Worm (Caenorhabditis elegans): Measurements from ENCODE around the gene F11C1.10.

The F11C1.10 gene

DNA sequence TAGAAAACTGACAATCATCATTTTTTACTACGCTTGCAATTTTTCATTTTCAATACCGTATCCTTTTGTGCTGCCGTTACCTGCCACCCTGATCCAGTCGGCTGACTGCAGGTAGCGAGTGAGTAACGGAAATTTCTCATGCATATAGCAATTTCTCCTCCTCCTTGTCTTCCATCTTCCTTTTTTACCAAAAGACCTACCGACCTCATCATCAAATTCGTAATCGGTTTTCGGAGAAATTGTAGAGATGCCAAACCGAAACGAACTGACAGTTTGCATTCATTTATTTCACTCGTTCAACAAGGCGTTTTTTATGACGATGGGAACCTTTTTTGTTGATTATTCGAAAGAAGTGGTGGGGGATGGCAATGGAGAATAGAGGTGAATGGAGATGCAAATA lies 39.4 kb downstream of the F11C1.10 start:
- no peak for TF ChIP-seq B0310.2 (tag; optimal IDR thresholded peaks at IDR 0.05)
- no peak for TF ChIP-seq F13C5.2 (tag; optimal IDR thresholded peaks at IDR 0.05)

DNA sequence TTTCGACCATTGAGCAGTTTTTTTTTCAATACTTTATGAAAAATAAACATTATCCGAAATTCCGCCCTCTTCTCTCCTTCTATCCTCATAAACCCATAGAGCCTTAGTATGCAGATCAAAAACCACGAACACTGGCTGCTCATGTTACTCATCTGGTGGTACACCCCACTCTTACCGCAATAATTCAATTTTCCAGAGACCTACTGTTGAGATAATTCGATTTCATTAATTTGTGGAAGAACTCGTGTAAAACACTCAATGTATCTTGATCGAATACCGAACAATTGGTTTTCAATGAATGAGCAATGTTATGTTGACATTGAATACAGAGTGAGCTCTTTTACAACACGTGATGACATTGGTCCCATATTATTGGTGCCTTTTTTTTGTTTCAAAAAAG lies 44.6 kb downstream of the F11C1.10 start:
- TF ChIP-seq pes-1 (GFP tag; IDR thresholded peaks at IDR 0.05) (no peak), hnd-1 (tag; optimal IDR thresholded peaks at IDR 0.05) (no peak), hmbx-1 (tag; optimal IDR thresholded peaks at IDR 0.05) (no peak), aly-1 (tag; optimal IDR thresholded peaks at IDR 0.05) (no peak), tbx-11 (GFP tag; IDR thresholded peaks at IDR 0.05) (no peak), scrt-1 (GFP tag; IDR thresholded peaks at IDR 0.05) (no peak), B0310.2 (tag; optimal IDR thresholded peaks at IDR 0.05) (no peak), ets-7 (tag; optimal IDR thresholded peaks at IDR 0.05) (no peak), ceh-36 (tag; optimal IDR thresholded peaks at IDR 0.05) (no peak), tra-4 (tag; optimal IDR thresholded peaks at IDR 0.05) (no peak), tbx-37 (GFP tag; conservative IDR thresholded peaks at IDR 0.05) (no peak), hmg-4 (GFP tag; optimal IDR thresholded peaks at IDR 0.05) (no peak), sea-1 (GFP tag; conservative IDR thresholded peaks at IDR 0.05) (no peak), ceh-13 (GFP tag; optimal IDR thresholded peaks at IDR 0.05) (no peak)
